Worm (Caenorhabditis elegans) whole organism, L4 larva: Measurements from ENCODE around the gene sri-25.

Source experiments
- D1046.2 ChIP-seq: fragments of 200-800 bp; sonication (Bioruptor generic); IDR thresholded peaks from 2 replicates; pipeline ENCODE4 v1.3.6; 2022; ENCODE audit warnings: missing genetic modification characterization, missing compliant biosample characterization
- F37D6.2 ChIP-seq: sonication (generic microtip); optimal IDR thresholded peaks from 2 replicates; lab custom pipeline; 2016; ENCODE audit warnings: mild to moderate bottlenecking, missing genetic modification characterization, missing compliant biosample characterization
- F49E8.2 ChIP-seq: sonication (generic microtip); optimal IDR thresholded peaks from 2 replicates; lab custom pipeline; 2016; ENCODE audit warnings: missing compliant biosample characterization, mild to moderate bottlenecking, missing genetic modification characterization, borderline replicate concordance
- Y105C5A.15 ChIP-seq: fragments of 200-800 bp; sonication (Bioruptor generic); IDR thresholded peaks from 2 replicates; pipeline ENCODE4 v1.3.6; 2022; ENCODE audit warnings: missing genetic modification characterization, missing compliant biosample characterization
- Y48G9A.11 ChIP-seq: fragments of 200-800 bp; sonication (Bioruptor generic); IDR thresholded peaks from 2 replicates; pipeline ENCODE4 v1.3.6; 2022; ENCODE audit warnings: missing genetic modification reagents, missing genetic modification characterization, missing compliant biosample characterization
- ZK546.5 ChIP-seq, 2 experiments: sonication (generic microtip); optimal IDR thresholded peaks; 2 replicates each; lab custom pipeline; 2017; ENCODE audit warnings: missing biosample characterization in 2 of 2, missing genetic modification characterization in 2 of 2
- aha-1 ChIP-seq: fragments of 150-350 bp; peaks from one replicate; lab custom pipeline; 2014; ENCODE audit warnings: missing biosample characterization, missing genetic modification characterization
- attf-4 ChIP-seq: sonication (generic microtip); optimal IDR thresholded peaks from 3 replicates; lab custom pipeline; 2017; ENCODE audit warnings: missing biosample characterization, missing genetic modification characterization
- ctbp-1 ChIP-seq: fragments of 200-800 bp; sonication (Bioruptor generic); IDR thresholded peaks from 2 replicates; pipeline ENCODE4 v1.3.6; 2022; ENCODE audit warnings: missing genetic modification reagents, missing genetic modification characterization, missing compliant biosample characterization
- daf-12 ChIP-seq: fragments of 150-350 bp; optimal IDR thresholded peaks from 2 replicates; lab custom pipeline; 2014; ENCODE audit warnings: missing biosample characterization, missing genetic modification reagents, missing genetic modification characterization
- daf-16 ChIP-seq, 3 experiments: sonication (generic microtip); optimal IDR thresholded peaks; 2 replicates each; lab custom pipeline; 2016 to 2017; ENCODE audit warnings: missing genetic modification characterization in 3 of 3, missing genetic modification reagents in 3 of 3, mild to moderate bottlenecking in 2 of 3, missing compliant biosample characterization in 2 of 3, missing biosample characterization in 1 of 3, moderate library complexity in 1 of 3
- daf-19 ChIP-seq: fragments of 200-800 bp; sonication (Bioruptor generic); conservative IDR thresholded peaks from 2 replicates; pipeline ENCODE4 v1.3.6; 2022; ENCODE audit warnings: missing genetic modification characterization, missing compliant biosample characterization
- daf-8 ChIP-seq: fragments of 200-800 bp; sonication (Bioruptor generic); IDR thresholded peaks from 2 replicates; pipeline ENCODE4 v1.3.6; 2022; ENCODE audit warnings: missing genetic modification characterization, missing compliant biosample characterization
- dmd-6 ChIP-seq: fragments of 200-800 bp; sonication (Bioruptor generic); IDR thresholded peaks from 2 replicates; pipeline ENCODE4 v1.3.6; 2022; ENCODE audit warnings: missing genetic modification reagents, missing genetic modification characterization, missing compliant biosample characterization
- dmd-8 ChIP-seq: fragments of 200-800 bp; sonication (Bioruptor generic); IDR thresholded peaks from 2 replicates; pipeline ENCODE4 v1.3.6; 2022; ENCODE audit warnings: missing genetic modification characterization, missing compliant biosample characterization
- dpl-1 ChIP-seq: fragments of 150-350 bp; optimal IDR thresholded peaks from 2 replicates; lab custom pipeline; 2014; ENCODE audit warnings: missing biosample characterization, missing genetic modification reagents, missing genetic modification characterization
- duxl-1 ChIP-seq: sonication (generic microtip); optimal IDR thresholded peaks from 2 replicates; lab custom pipeline; 2016; ENCODE audit warnings: mild to moderate bottlenecking, missing genetic modification characterization, moderate library complexity, missing compliant biosample characterization; ENCODE audit not compliant: poor library complexity
- dve-1 ChIP-seq: sonication (generic microtip); optimal IDR thresholded peaks from 2 replicates; lab custom pipeline; 2017; ENCODE audit warnings: antibody characterized with exemption, mild to moderate bottlenecking, missing genetic modification characterization, missing compliant biosample characterization; ENCODE audit not compliant: insufficient read depth
- fkh-10 ChIP-seq: fragments of 150-350 bp; optimal IDR thresholded peaks from 2 replicates; lab custom pipeline; 2014; ENCODE audit warnings: missing biosample characterization, missing genetic modification reagents, missing genetic modification characterization
- hif-1 ChIP-seq, 2 experiments: sonication (generic microtip); optimal IDR thresholded peaks; 2 replicates each; lab custom pipeline; 2016 to 2017; ENCODE audit warnings: missing compliant biosample characterization in 2 of 2, missing genetic modification characterization in 2 of 2, missing genetic modification reagents in 2 of 2, missing genotype in 2 of 2, mild to moderate bottlenecking in 1 of 2
- hlh-30 ChIP-seq: sonication (generic microtip); optimal IDR thresholded peaks from 2 replicates; lab custom pipeline; 2017; ENCODE audit warnings: antibody characterized with exemption, mild to moderate bottlenecking, missing genetic modification characterization, missing compliant biosample characterization; ENCODE audit not compliant: insufficient read depth
- lim-7 ChIP-seq: fragments of 200-800 bp; sonication (Bioruptor generic); IDR thresholded peaks from 2 replicates; pipeline ENCODE4 v1.3.6; 2022; ENCODE audit warnings: missing genetic modification characterization, missing compliant biosample characterization
- lin-15B ChIP-seq: fragments of 150-350 bp; sonication (generic microtip); optimal IDR thresholded peaks from 3 replicates; lab custom pipeline; 2014; ENCODE audit warnings: missing biosample characterization, missing genetic modification characterization
- lin-38 ChIP-seq: fragments of 200-800 bp; sonication (Bioruptor generic); IDR thresholded peaks from 2 replicates; pipeline ENCODE4 v1.3.6; 2022; ENCODE audit warnings: missing genetic modification reagents, missing genetic modification characterization, missing compliant biosample characterization
- madf-5 ChIP-seq, 2 experiments: fragments of 200-800 bp; sonication (Bioruptor generic); IDR thresholded peaks; 2 replicates each; pipeline ENCODE4 v1.3.6; 2022; ENCODE audit warnings: missing compliant biosample characterization in 2 of 2, missing genetic modification characterization in 2 of 2
- nhr-10 ChIP-seq: fragments of 150-350 bp; optimal IDR thresholded peaks from 2 replicates; lab custom pipeline; 2014; ENCODE audit warnings: missing biosample characterization, missing genetic modification characterization
- nhr-102 ChIP-seq: sonication (generic microtip); optimal IDR thresholded peaks from 2 replicates; lab custom pipeline; 2016; ENCODE audit warnings: mild to moderate bottlenecking, missing genetic modification characterization, moderate library complexity, missing compliant biosample characterization
- nhr-237 ChIP-seq: sonication (generic microtip); optimal IDR thresholded peaks from 2 replicates; lab custom pipeline; 2017; ENCODE audit warnings: missing biosample characterization, missing genetic modification characterization
- nhr-25 ChIP-seq: sonication (generic microtip); optimal IDR thresholded peaks from 2 replicates; lab custom pipeline; 2017; ENCODE audit warnings: missing genetic modification characterization, mild to moderate bottlenecking, missing compliant biosample characterization, antibody characterized with exemption, moderate library complexity, borderline replicate concordance; ENCODE audit not compliant: insufficient read depth
- nhr-28 ChIP-seq: fragments of 150-350 bp; optimal IDR thresholded peaks from 2 replicates; lab custom pipeline; 2014; ENCODE audit warnings: missing biosample characterization, missing genetic modification characterization
- nhr-41 ChIP-seq: fragments of 200-800 bp; sonication (Bioruptor generic); IDR thresholded peaks from 2 replicates; pipeline ENCODE4 v1.3.6; 2022; ENCODE audit warnings: missing genetic modification reagents, missing genetic modification characterization, missing compliant biosample characterization
- nhr-42 ChIP-seq: fragments of 200-800 bp; sonication (Bioruptor generic); IDR thresholded peaks from 2 replicates; pipeline ENCODE4 v1.3.6; 2022; ENCODE audit warnings: missing genetic modification characterization, missing compliant biosample characterization
- nhr-77 ChIP-seq: fragments of 150-350 bp; optimal IDR thresholded peaks from 2 replicates; lab custom pipeline; 2014; ENCODE audit warnings: missing biosample characterization, missing genetic modification characterization
- rbr-2 ChIP-seq: sonication (generic microtip); optimal IDR thresholded peaks from 2 replicates; lab custom pipeline; 2016; ENCODE audit warnings: missing genotype, missing genetic modification characterization, missing compliant biosample characterization
- sdz-12 ChIP-seq: fragments of 200-800 bp; sonication (Bioruptor generic); optimal IDR thresholded peaks from 2 replicates; lab custom pipeline; 2018; ENCODE audit warnings: mild to moderate bottlenecking, missing genetic modification characterization, missing compliant biosample characterization
- set-16 ChIP-seq: fragments of 200-800 bp; sonication (Bioruptor generic); IDR thresholded peaks from 2 replicates; pipeline ENCODE4 v1.3.6; 2022; ENCODE audit warnings: missing genetic modification reagents, missing genetic modification characterization, missing compliant biosample characterization
- skn-1 ChIP-seq: fragments of 150-350 bp; optimal IDR thresholded peaks from 2 replicates; lab custom pipeline; 2014; ENCODE audit warnings: missing biosample characterization, missing genetic modification characterization
- spr-3 ChIP-seq: fragments of 200-800 bp; sonication (Bioruptor generic); optimal IDR thresholded peaks from 2 replicates; lab custom pipeline; 2018; ENCODE audit warnings: mild to moderate bottlenecking, missing genetic modification characterization, missing compliant biosample characterization
- tag-97 ChIP-seq: fragments of 200-800 bp; sonication (Bioruptor generic); IDR thresholded peaks from 2 replicates; pipeline ENCODE4 v1.3.6; 2022; ENCODE audit warnings: missing genetic modification characterization, missing compliant biosample characterization
- unc-130 ChIP-seq: sonication (generic microtip); optimal IDR thresholded peaks from 2 replicates; lab custom pipeline; 2016; ENCODE audit warnings: missing genetic modification reagents, missing genetic modification characterization, missing compliant biosample characterization
- unc-62 ChIP-seq, 3 experiments: fragments of 150-350 bp in 1 of 3; sonication (generic microtip); optimal IDR thresholded peaks in 2 of 3; peaks in 1 of 3; 1 replicate in 1 of 3; 2 replicates in 2 of 3; lab custom pipeline; 2014 to 2017; ENCODE audit warnings: missing biosample characterization in 3 of 3, missing genetic modification characterization in 3 of 3, missing genetic modification reagents in 3 of 3, missing genotype in 1 of 3
- vab-7 ChIP-seq: fragments of 200-800 bp; sonication (Bioruptor generic); IDR thresholded peaks from 2 replicates; pipeline ENCODE4 v1.3.6; 2022; ENCODE audit warnings: missing genetic modification reagents, missing genetic modification characterization, missing compliant biosample characterization
- zip-2 ChIP-seq: fragments of 150-350 bp; optimal IDR thresholded peaks from 2 replicates; lab custom pipeline; 2014; ENCODE audit warnings: missing biosample characterization, missing genetic modification characterization
- ztf-11 ChIP-seq: fragments of 150-350 bp; optimal IDR thresholded peaks from 2 replicates; lab custom pipeline; 2014; ENCODE audit warnings: missing biosample characterization, missing genetic modification characterization
- ztf-7 ChIP-seq: fragments of 150-350 bp; optimal IDR thresholded peaks from 2 replicates; lab custom pipeline; 2014; ENCODE audit warnings: missing biosample characterization, missing genetic modification characterization

Gene sri-25

ce11 chrV:15186259-15186927, 30.4 kb upstream of the sri-25 start, which contains the start of gene Y75B12B.3 (continued):
- no peak for TF ChIP-seq dmd-6 (GFP tag; lab: Robert Waterston, UW)
- TF ChIP-seq nhr-10 (tag; lab: Kevin White, UChicago) = no peak
- TF ChIP-seq lin-38 (GFP tag; lab: Robert Waterston, UW) = peak; percentile 52
- TF ChIP-seq fkh-10 (GFP tag; lab: Kevin White, UChicago) = no peak
- peak; percentile 26 for TF ChIP-seq unc-130
- no peak for TF ChIP-seq lin-15B (tag; lab: Kevin White, UChicago)
- no peak for TF ChIP-seq nhr-41 (GFP tag; lab: Robert Waterston, UW)
- peak; percentile 75 for TF ChIP-seq aha-1 (tag; lab: Kevin White, UChicago)
- TF ChIP-seq madf-5 (GFP tag; IDR thresholded peaks at IDR 0.05; lab: Robert Waterston, UW) = 0 out of 4 replicates have a peak, but pooled peaks of 1 of the 2 experiments have one; percentile 42
- peak; percentile 33; the same call in 1 of the 2 replicates for TF ChIP-seq vab-7 (GFP tag; lab: Robert Waterston, UW)
- no peak for TF ChIP-seq dve-1 (tag; lab: Kevin White, UChicago)
- peak; percentile 2; the same call in 1 of the 2 replicates for TF ChIP-seq Y105C5A.15 (GFP tag; lab: Robert Waterston, UW)
- no peak for TF ChIP-seq ctbp-1 (GFP tag; lab: Robert Waterston, UW)
- no peak for TF ChIP-seq tag-97
- TF ChIP-seq ztf-11 (tag; lab: Kevin White, UChicago) = no peak
- no peak for TF ChIP-seq attf-4 (tag; lab: Kevin White, UChicago)
- peak; percentile 62 for TF ChIP-seq F49E8.2 (tag; lab: Kevin White, UChicago)
- no peak for TF ChIP-seq nhr-42 (GFP tag; lab: Robert Waterston, UW)
- TF ChIP-seq lim-7 (GFP tag; lab: Robert Waterston, UW) = 0 out of 2 replicates have a peak, but pooled peaks have one; percentile 48
- no peak for TF ChIP-seq spr-3 (GFP tag; lab: Kevin White, UChicago)
- no peak for TF ChIP-seq ZK546.5 (tag; optimal IDR thresholded peaks at IDR 0.05; lab: Kevin White, UChicago)
- TF ChIP-seq daf-19 (GFP tag; lab: Robert Waterston, UW) = no peak
- no peak for TF ChIP-seq D1046.2
- no peak for TF ChIP-seq nhr-237 (tag; lab: Kevin White, UChicago)
- TF ChIP-seq, all 104 proteins: peak for 22

- TF ChIP-seq skn-1 (tag; lab: Kevin White, UChicago) (no peak), Y105C5A.15 (GFP tag; lab: Robert Waterston, UW) (no peak), set-16 (no peak), ztf-7 (tag; lab: Kevin White, UChicago) (peak; percentile 48), dpl-1 (GFP tag; lab: Kevin White, UChicago) (peak; percentile 81), nhr-28 (tag; lab: Kevin White, UChicago) (peak; percentile 97), nhr-77 (peak; percentile 60), rbr-2 (tag; lab: Kevin White, UChicago) (peak; percentile 69), daf-19 (GFP tag; lab: Robert Waterston, UW) (no peak), lin-38 (GFP tag; lab: Robert Waterston, UW) (peak; percentile 88), daf-16 (GFP tag; optimal IDR thresholded peaks at IDR 0.05; lab: Kevin White, UChicago) (peak; percentile 94 to 97), daf-16 (tag; optimal IDR thresholded peaks at IDR 0.05; lab: Kevin White, UChicago) (peak; percentile 99), daf-8 (GFP tag; lab: Robert Waterston, UW) (no peak), nhr-25 (tag; lab: Kevin White, UChicago) (peak; percentile 33), nhr-102 (peak; percentile 77), unc-62 (GFP tag; optimal IDR thresholded peaks at IDR 0.05 in 1 of 2; lab: Kevin White, UChicago) (no peak), unc-62 (tag; optimal IDR thresholded peaks at IDR 0.05; lab: Kevin White, UChicago) (no peak), Y48G9A.11 (GFP tag; lab: Robert Waterston, UW) (no peak), sdz-12 (GFP tag; lab: Kevin White, UChicago) (no peak), hif-1 (tag; optimal IDR thresholded peaks at IDR 0.05; lab: Kevin White, UChicago) (peak in 1 of 2 experiments; percentile 29), dmd-8 (GFP tag; lab: Robert Waterston, UW) (no peak), zip-2 (peak; percentile 18), daf-12 (no peak), F37D6.2 (peak; percentile 24), hlh-30 (tag; lab: Kevin White, UChicago) (peak; percentile 20), duxl-1 (tag; lab: Kevin White, UChicago) (peak; percentile 37)
Observed at ce11 chrV:15187083-15188057, 29.4 kb upstream of the sri-25 start, which contains the start of the genes cyn-7 and bath-36. Gene cyn-7, minus strand, starts transcription at chrV:15187378. Gene bath-36, plus strand, starts transcription at chrV:15187888.
